Fruit fly (Drosophila melanogaster): ENCODE results near the gene CG9395.

CG9395 gene

dm6 chr2L:13354580-13355347, at the start of gene CG9395:
TSS of gene CG9395 (minus strand) at chr2L:13355073.
- TF ChIP-seq psq (optimal IDR thresholded peaks at IDR 0.05) = no peak

- TF ChIP-seq EcR (GFP tag; optimal IDR thresholded peaks at IDR 0.05) (no peak), Dll (optimal IDR thresholded peaks at IDR 0.05) (no peak), psq (optimal IDR thresholded peaks at IDR 0.05) (no peak), usp (GFP tag; optimal IDR thresholded peaks at IDR 0.05) (no peak), CG8478 (optimal IDR thresholded peaks at IDR 0.05) (no peak), pan (optimal IDR thresholded peaks at IDR 0.05) (no peak)
These were observed 44.7 kb upstream of the CG9395 start for dm6 chr2L:13399565-13399964.

dm6 chr2L:13398614-13399161, 43.8 kb upstream of the CG9395 start, which contains the start of the genes CG10859 and CG7110:
TSS of gene CG10859 (minus strand) at chr2L:13398664.
TSS of gene CG7110 (plus strand) at chr2L:13398991.
- TF ChIP-seq pan (optimal IDR thresholded peaks at IDR 0.05) (no peak), EcR (GFP tag; optimal IDR thresholded peaks at IDR 0.05) (no peak), psq (optimal IDR thresholded peaks at IDR 0.05) (no peak), CG8478 (optimal IDR thresholded peaks at IDR 0.05) (no peak), Dll (optimal IDR thresholded peaks at IDR 0.05) (no peak), usp (GFP tag; optimal IDR thresholded peaks at IDR 0.05) (no peak)

dm6 chr2L:13397393-13397792, 42.5 kb upstream of the CG9395 start:
- no peak for TF ChIP-seq usp (GFP tag; optimal IDR thresholded peaks at IDR 0.05)
- TF ChIP-seq psq (optimal IDR thresholded peaks at IDR 0.05) = no peak
- TF ChIP-seq Dll (optimal IDR thresholded peaks at IDR 0.05) = no peak
- no peak for TF ChIP-seq pan (optimal IDR thresholded peaks at IDR 0.05)
- no peak for TF ChIP-seq EcR (GFP tag; optimal IDR thresholded peaks at IDR 0.05)
- TF ChIP-seq CG8478 (optimal IDR thresholded peaks at IDR 0.05) = no peak

dm6 chr2L:13396084-13396483, 41.2 kb upstream of the CG9395 start, which contains the start of gene CG16957:
TSS of gene CG16957 (minus strand) at chr2L:13396184.
- TF ChIP-seq pan (optimal IDR thresholded peaks at IDR 0.05) (no peak), EcR (GFP tag; optimal IDR thresholded peaks at IDR 0.05) (no peak), psq (optimal IDR thresholded peaks at IDR 0.05) (no peak), Dll (optimal IDR thresholded peaks at IDR 0.05) (no peak), usp (GFP tag; optimal IDR thresholded peaks at IDR 0.05) (no peak), CG8478 (optimal IDR thresholded peaks at IDR 0.05) (no peak)

dm6 chr2L:13394903-13395302, 40.0 kb upstream of the CG9395 start, which contains the start of gene RpL24:
TSS of gene RpL24 (minus strand) at chr2L:13395131.
- no peak for TF ChIP-seq EcR (GFP tag; optimal IDR thresholded peaks at IDR 0.05)
- no peak for TF ChIP-seq psq (optimal IDR thresholded peaks at IDR 0.05)
- no peak for TF ChIP-seq usp (GFP tag; optimal IDR thresholded peaks at IDR 0.05)
- TF ChIP-seq CG8478 (optimal IDR thresholded peaks at IDR 0.05) = no peak
- no peak for TF ChIP-seq pan (optimal IDR thresholded peaks at IDR 0.05)
- TF ChIP-seq Dll (optimal IDR thresholded peaks at IDR 0.05) = no peak

dm6 chr2L:13387255-13387654, 32.4 kb upstream of the CG9395 start, which contains the start of the genes Ing5 and CG7099:
TSS of gene Ing5 (minus strand) at chr2L:13387312.
TSS of gene CG7099 (plus strand) at chr2L:13387571.
- TF ChIP-seq usp (GFP tag; optimal IDR thresholded peaks at IDR 0.05) (no peak), pan (optimal IDR thresholded peaks at IDR 0.05) (no peak), psq (optimal IDR thresholded peaks at IDR 0.05) (no peak), Dll (optimal IDR thresholded peaks at IDR 0.05) (no peak), CG8478 (optimal IDR thresholded peaks at IDR 0.05) (no peak), EcR (GFP tag; optimal IDR thresholded peaks at IDR 0.05) (no peak)

dm6 chr2L:13382351-13383029, 27.6 kb upstream of the CG9395 start, which contains the start of gene loqs:
TSS of gene loqs (plus strand) at chr2L:13382652.
- no peak for TF ChIP-seq pan (optimal IDR thresholded peaks at IDR 0.05)
- no peak for TF ChIP-seq CG8478 (optimal IDR thresholded peaks at IDR 0.05)

- TF ChIP-seq psq (optimal IDR thresholded peaks at IDR 0.05) = no peak
- TF ChIP-seq usp (GFP tag; optimal IDR thresholded peaks at IDR 0.05) = no peak
- TF ChIP-seq CG8478 (optimal IDR thresholded peaks at IDR 0.05) = no peak
- TF ChIP-seq Dll (optimal IDR thresholded peaks at IDR 0.05) = no peak
- no peak for TF ChIP-seq EcR (GFP tag; optimal IDR thresholded peaks at IDR 0.05)
- TF ChIP-seq pan (optimal IDR thresholded peaks at IDR 0.05) = peak; percentile 83
These were observed 23.7 kb upstream of the CG9395 start, which contains the start of the genes CG9302 and beta'COP for dm6 chr2L:13378488-13378964. TSS of gene CG9302 (minus strand) at chr2L:13378538. TSS of gene beta'COP (plus strand) at chr2L:13378902.

- no peak for TF ChIP-seq pan (optimal IDR thresholded peaks at IDR 0.05)
- TF ChIP-seq EcR (GFP tag; optimal IDR thresholded peaks at IDR 0.05) = no peak
- no peak for TF ChIP-seq Dll (optimal IDR thresholded peaks at IDR 0.05)
- TF ChIP-seq psq (optimal IDR thresholded peaks at IDR 0.05) = no peak
- no peak for TF ChIP-seq CG8478 (optimal IDR thresholded peaks at IDR 0.05)
- TF ChIP-seq usp (GFP tag; optimal IDR thresholded peaks at IDR 0.05) = no peak
These were observed 21.2 kb upstream of the CG9395 start for dm6 chr2L:13376086-13376485.

dm6 chr2L:13373435-13374242, 18.8 kb upstream of the CG9395 start, which contains the start of the genes Bdp1 and CG6565:
TSS of gene Bdp1 (minus strand) at chr2L:13373890.
TSS of gene CG6565 (plus strand) at chr2L:13374019.
- no peak for TF ChIP-seq EcR (GFP tag; optimal IDR thresholded peaks at IDR 0.05)
- no peak for TF ChIP-seq usp (GFP tag; optimal IDR thresholded peaks at IDR 0.05)
- no peak for TF ChIP-seq psq (optimal IDR thresholded peaks at IDR 0.05)
- TF ChIP-seq pan (optimal IDR thresholded peaks at IDR 0.05) = no peak
- TF ChIP-seq Dll (optimal IDR thresholded peaks at IDR 0.05) = no peak
- TF ChIP-seq CG8478 (optimal IDR thresholded peaks at IDR 0.05) = no peak

All from whole organism.